Fruit fly (Drosophila melanogaster): Measurements from ENCODE around the gene Nrt.

Nrt gene

DNA sequence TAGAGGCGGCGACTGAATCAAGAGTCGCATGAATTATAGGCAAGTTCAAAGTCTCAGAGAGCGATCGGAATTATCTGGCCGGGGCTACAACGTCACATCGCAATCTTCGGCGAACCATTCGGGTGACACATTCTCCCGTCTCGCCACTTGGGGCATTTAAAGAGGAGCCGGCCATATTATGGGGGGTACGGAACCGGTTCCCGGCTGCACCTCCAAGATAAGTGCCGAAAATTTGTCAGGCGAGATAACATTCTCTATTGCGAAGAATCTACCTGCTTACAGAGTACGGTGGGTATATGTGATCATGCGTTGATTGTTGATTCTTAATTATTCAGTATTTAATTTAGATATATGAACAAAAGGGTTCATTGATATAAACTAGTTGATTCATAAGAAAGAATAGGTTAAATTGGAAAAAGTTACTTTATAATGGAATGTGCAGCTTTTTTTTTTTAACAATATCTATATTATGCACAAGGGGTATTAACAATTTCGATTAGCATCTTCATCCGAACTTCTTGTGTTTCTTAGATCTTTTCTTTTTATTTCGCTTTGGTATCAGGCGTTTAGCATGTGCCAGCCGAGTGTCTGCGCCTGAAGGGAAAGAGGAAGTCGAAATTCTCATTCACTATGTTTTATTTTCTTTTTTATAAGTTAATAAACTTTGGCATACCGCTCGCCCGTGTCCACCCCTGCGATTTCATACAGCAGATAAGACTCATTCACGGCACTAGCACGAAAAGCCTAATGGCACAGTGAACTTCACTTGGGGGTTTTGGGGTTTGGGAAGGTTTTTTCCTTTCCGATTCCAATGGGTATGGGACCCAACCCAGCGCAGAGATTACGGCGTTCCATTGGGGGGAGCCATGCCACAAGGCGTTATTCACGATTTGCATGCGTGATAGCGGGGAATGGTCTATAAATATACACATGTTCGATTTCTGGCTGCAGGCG lies 35.9 kb downstream of the Nrt start (continued):
- TF ChIP-seq run (tag; optimal IDR thresholded peaks at IDR 0.05) (no peak), Abd-B (GFP tag; optimal IDR thresholded peaks at IDR 0.05) (peak; percentile 28), CG33213 (GFP tag; optimal IDR thresholded peaks at IDR 0.05) (no peak), lbe (GFP tag; optimal IDR thresholded peaks at IDR 0.05) (peak; percentile 42), lmd (GFP tag; IDR thresholded peaks at IDR 0.05) (peak; percentile 28), eve (GFP tag; optimal IDR thresholded peaks at IDR 0.05) (peak in 1 of 2 experiments; percentile 12), insv (GFP tag; optimal IDR thresholded peaks at IDR 0.05) (no peak), tx (GFP tag; optimal IDR thresholded peaks at IDR 0.05) (no peak), CG13123 (GFP tag; optimal IDR thresholded peaks at IDR 0.05) (no peak), pros (GFP tag; optimal IDR thresholded peaks at IDR 0.05) (peak; percentile 11), CG42726 (GFP tag; IDR thresholded peaks at IDR 0.05; ENCODE audit: partially characterized antibody) (0 out of 2 replicates have a peak, but pooled peaks have one; percentile 6), Med (GFP tag) (peak; percentile 67), chif (GFP tag; optimal IDR thresholded peaks at IDR 0.05) (peak in 1 of 2 experiments; percentile 42), nau (GFP tag; optimal IDR thresholded peaks at IDR 0.05) (peak; percentile 40), wor (GFP tag; IDR thresholded peaks at IDR 0.05) (no peak), Sox102F (GFP tag; optimal IDR thresholded peaks at IDR 0.05) (peak; percentile 60), CG11456 (GFP tag; IDR thresholded peaks at IDR 0.05) (no peak), Xrp1 (GFP tag; IDR thresholded peaks at IDR 0.05) (peak; percentile 84), CG10431 (GFP tag; optimal IDR thresholded peaks at IDR 0.05) (no peak), CG10274 (GFP tag; optimal IDR thresholded peaks at IDR 0.05) (no peak), cwo (GFP tag; optimal IDR thresholded peaks at IDR 0.05) (peak; percentile 87), scrt (GFP tag; optimal IDR thresholded peaks at IDR 0.05) (no peak), dimm (GFP tag; IDR thresholded peaks at IDR 0.05) (no peak), CG17612 (GFP tag; IDR thresholded peaks at IDR 0.05) (no peak), ab (GFP tag; optimal IDR thresholded peaks at IDR 0.05) (no peak), Mrtf (GFP tag; IDR thresholded peaks at IDR 0.05) (no peak), usp (GFP tag; optimal IDR thresholded peaks at IDR 0.05) (no peak), D19B (GFP tag; optimal IDR thresholded peaks at IDR 0.05) (peak; percentile 97), Chrac-16 (GFP tag; optimal IDR thresholded peaks at IDR 0.05) (peak; percentile 43), CG9932 (GFP tag; IDR thresholded peaks at IDR 0.05) (no peak), jing (GFP tag; optimal IDR thresholded peaks at IDR 0.05) (no peak), dpn (GFP tag; optimal IDR thresholded peaks at IDR 0.05) (peak in 1 of 2 experiments; percentile 55), CG7987 (GFP tag; optimal IDR thresholded peaks at IDR 0.05) (peak; percentile 81), CHES-1-like (GFP tag; optimal IDR thresholded peaks at IDR 0.05) (peak; percentile 29), vvl (GFP tag; IDR thresholded peaks at IDR 0.05) (peak; percentile 69; the same call in 1 of the 2 replicates), zen2 (GFP tag; IDR thresholded peaks at IDR 0.05; ENCODE audit: partially characterized antibody) (no peak), Spps (tag; optimal IDR thresholded peaks at IDR 0.05) (peak; percentile 37), ac (GFP tag; optimal IDR thresholded peaks at IDR 0.05) (no peak), CoRest (tag; optimal IDR thresholded peaks at IDR 0.05) (peak; percentile 60), CG5180 (GFP tag; optimal IDR thresholded peaks at IDR 0.05) (no peak), gem (tag; optimal IDR thresholded peaks at IDR 0.05) (peak; percentile 76), prd (optimal IDR thresholded peaks at IDR 0.05) (no peak), prd (GFP tag; IDR thresholded peaks at IDR 0.05) (peak; percentile 66), CG10959 (GFP tag; IDR thresholded peaks at IDR 0.05) (no peak), CG2202 (tag; optimal IDR thresholded peaks at IDR 0.05) (no peak), Hand (GFP tag; optimal IDR thresholded peaks at IDR 0.05) (no peak), HLH54F (GFP tag; optimal IDR thresholded peaks at IDR 0.05) (peak; percentile 23), p53 (GFP tag; optimal IDR thresholded peaks at IDR 0.05) (no peak), al (GFP tag; IDR thresholded peaks at IDR 0.05) (peak; percentile 40)

All from whole organism, embryonic.